Worm (Caenorhabditis elegans) whole organism, L4/young adult: ENCODE results near the gene letm-1.

Experiments
- W03F9.2 ChIP-seq: fragments of 150-350 bp; optimal IDR thresholded peaks from 2 replicates; lab custom pipeline; 2014; ENCODE audit warnings: missing biosample characterization, missing genetic modification characterization
- him-1 ChIP-seq: sonication (generic microtip); optimal IDR thresholded peaks from 2 replicates; lab custom pipeline; 2016; ENCODE audit warnings: missing genotype, missing genetic modification reagents, missing genetic modification characterization, missing compliant biosample characterization

DNA sequence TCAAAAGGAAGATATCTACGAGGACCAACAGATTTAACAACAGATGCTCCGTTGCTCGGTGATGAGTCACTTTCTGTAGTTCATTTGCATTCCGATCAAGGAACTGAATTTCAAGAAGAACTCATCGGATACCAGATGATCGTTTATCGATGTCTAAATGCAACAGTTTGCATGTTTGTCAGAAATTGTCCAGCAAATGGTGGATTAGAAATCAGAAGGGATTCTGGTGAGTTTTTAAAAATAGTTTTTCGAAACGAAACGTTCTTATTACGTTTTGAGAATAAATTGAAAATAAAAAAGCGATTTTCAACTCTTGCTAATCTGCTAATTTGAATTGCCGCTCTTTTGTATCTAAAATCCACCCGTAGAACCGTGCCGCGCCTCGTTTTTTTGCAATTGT is 18.8 kb downstream of the letm-1 start:
- no peak for TF ChIP-seq him-1 (tag; lab: Kevin White, UChicago)
- TF ChIP-seq W03F9.2 (tag; lab: Kevin White, UChicago): no peak
